Worm (Caenorhabditis elegans): Measurements from ENCODE around the gene R07E5.5.

DNA sequence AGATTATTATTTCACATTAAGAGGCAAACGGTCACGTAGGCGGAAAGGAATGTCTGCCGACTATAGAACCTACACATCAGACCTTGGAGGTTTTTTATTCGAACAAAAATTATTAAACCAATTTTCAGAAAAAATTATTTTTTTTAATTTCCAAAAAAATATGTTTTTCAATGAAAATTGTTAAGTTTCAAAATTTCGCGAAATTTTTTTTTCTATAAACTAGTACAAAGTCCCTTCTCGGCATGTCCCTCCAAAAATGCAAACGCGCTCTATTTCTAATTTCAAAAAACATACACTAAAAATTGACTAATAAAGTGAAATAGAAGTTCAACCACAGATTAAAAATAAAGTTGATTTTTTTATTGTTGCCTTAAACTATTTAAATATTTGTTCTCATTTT, 32.2 kb upstream of the R07E5.5 start, which contains the start of gene ckb-1:
- TF ChIP-seq ztf-18 (tag; optimal IDR thresholded peaks at IDR 0.05) (no peak), ama-1 (optimal IDR thresholded peaks at IDR 0.05) (no peak), ama-1 (GFP tag; optimal IDR thresholded peaks at IDR 0.05) (no peak), pha-4 (tag; optimal IDR thresholded peaks at IDR 0.05) (no peak), ZK185.1 (tag; optimal IDR thresholded peaks at IDR 0.05; ENCODE audit: poor library complexity, severe bottlenecking) (no peak), hsf-1 (GFP tag; IDR thresholded peaks at IDR 0.05) (no peak), rpc-1 (optimal IDR thresholded peaks at IDR 0.05) (no peak), rpc-1 (tag; optimal IDR thresholded peaks at IDR 0.05) (no peak), unc-130 (GFP tag; optimal IDR thresholded peaks at IDR 0.05) (no peak), let-526 (GFP tag; IDR thresholded peaks at IDR 0.05) (no peak), nhr-80 (tag; optimal IDR thresholded peaks at IDR 0.05) (no peak), efl-1 (GFP tag; optimal IDR thresholded peaks at IDR 0.05) (no peak), ztf-26 (tag; optimal IDR thresholded peaks at IDR 0.05) (no peak)
